Worm (Caenorhabditis elegans) whole organism, late embryonic: ENCODE data around the gene metl-13.
"Not testable (repeated sequence)": the region's sequence is repeated elsewhere in the genome, so short reads cannot be mapped to it uniquely, and the experiment has no call there.

Source experiments
- C38D4.7 ChIP-seq: fragments of 200-800 bp; sonication (Bioruptor generic); optimal IDR thresholded peaks from 2 replicates; lab custom pipeline; 2018; ENCODE audit warnings: mild to moderate bottlenecking, missing genetic modification characterization, moderate library complexity, missing compliant biosample characterization
- ahr-1 ChIP-seq: sonication (generic microtip); optimal IDR thresholded peaks from 2 replicates; lab custom pipeline; 2016; ENCODE audit warnings: missing genetic modification characterization, missing compliant biosample characterization
- ama-1 ChIP-seq: fragments of 150-350 bp; optimal IDR thresholded peaks from 2 replicates; lab custom pipeline; 2014
- ceh-18 ChIP-seq: sonication (generic microtip); optimal IDR thresholded peaks from 2 replicates; lab custom pipeline; 2016; ENCODE audit warnings: missing genetic modification characterization, missing compliant biosample characterization
- ceh-22 ChIP-seq: sonication (generic microtip); optimal IDR thresholded peaks from 2 replicates; lab custom pipeline; 2017; ENCODE audit warnings: missing biosample characterization, missing genetic modification characterization
- ceh-30 ChIP-seq: fragments of 150-350 bp; optimal IDR thresholded peaks from 2 replicates; lab custom pipeline; 2014; ENCODE audit warnings: missing biosample characterization, missing genetic modification characterization
- ceh-45 ChIP-seq: fragments of 200-800 bp; sonication (Bioruptor generic); IDR thresholded peaks from 2 replicates; pipeline ENCODE4 v1.3.6; 2022; ENCODE audit warnings: missing genetic modification reagents, missing genetic modification characterization, missing compliant biosample characterization
- ceh-48 ChIP-seq: sonication (generic microtip); optimal IDR thresholded peaks from 2 replicates; lab custom pipeline; 2016; ENCODE audit warnings: missing genetic modification characterization, inconsistent platforms, missing compliant biosample characterization
- ceh-6 ChIP-seq: fragments of 200-800 bp; sonication (Bioruptor generic); optimal IDR thresholded peaks from 2 replicates; lab custom pipeline; 2018; ENCODE audit warnings: mild to moderate bottlenecking, missing genetic modification characterization, missing compliant biosample characterization
- ceh-9 ChIP-seq: sonication (generic microtip); optimal IDR thresholded peaks from 2 replicates; lab custom pipeline; 2016; ENCODE audit warnings: mild to moderate bottlenecking, missing genetic modification characterization, inconsistent platforms, missing compliant biosample characterization
- che-1 ChIP-seq: sonication (generic microtip); optimal IDR thresholded peaks from 2 replicates; lab custom pipeline; 2016; ENCODE audit warnings: mild to moderate bottlenecking, missing genetic modification characterization, missing compliant biosample characterization
- dmd-4 ChIP-seq: sonication (generic microtip); optimal IDR thresholded peaks from 2 replicates; lab custom pipeline; 2016; ENCODE audit warnings: borderline replicate concordance, missing genetic modification characterization, missing compliant biosample characterization
- elt-2 ChIP-seq: sonication (generic microtip); optimal IDR thresholded peaks from 2 replicates; lab custom pipeline; 2016; ENCODE audit warnings: missing genetic modification reagents, missing genetic modification characterization, missing compliant biosample characterization
- elt-4 ChIP-seq: sonication (generic microtip); optimal IDR thresholded peaks from 2 replicates; lab custom pipeline; 2016; ENCODE audit warnings: missing genetic modification characterization, missing compliant biosample characterization
- fax-1 ChIP-seq: sonication (generic microtip); optimal IDR thresholded peaks from 2 replicates; lab custom pipeline; 2016; ENCODE audit warnings: missing genotype, missing genetic modification characterization, missing compliant biosample characterization
- fkh-6 ChIP-seq: sonication (generic microtip); optimal IDR thresholded peaks from 2 replicates; lab custom pipeline; 2016; ENCODE audit warnings: missing genetic modification characterization, missing compliant biosample characterization
- hlh-13 ChIP-seq: fragments of 200-800 bp; sonication (Bioruptor generic); optimal IDR thresholded peaks from 2 replicates; lab custom pipeline; 2018; ENCODE audit warnings: mild to moderate bottlenecking, missing genetic modification characterization, missing compliant biosample characterization
- hlh-30 ChIP-seq: sonication (generic microtip); optimal IDR thresholded peaks from 2 replicates; lab custom pipeline; 2017; ENCODE audit warnings: antibody characterized with exemption, missing genetic modification characterization, missing compliant biosample characterization; ENCODE audit not compliant: insufficient read depth
- hlh-8 ChIP-seq: sonication (generic microtip); optimal IDR thresholded peaks from 2 replicates; lab custom pipeline; 2016; ENCODE audit warnings: missing genotype, missing genetic modification characterization, missing compliant biosample characterization
- lim-6 ChIP-seq: sonication (generic microtip); optimal IDR thresholded peaks from 2 replicates; lab custom pipeline; 2016; ENCODE audit warnings: missing genetic modification characterization, missing compliant biosample characterization
- lin-11 ChIP-seq: fragments of 200-800 bp; sonication (Bioruptor generic); optimal IDR thresholded peaks from 2 replicates; lab custom pipeline; 2018; ENCODE audit warnings: mild to moderate bottlenecking, missing genetic modification characterization, missing compliant biosample characterization
- mec-3 ChIP-seq: sonication (generic microtip); optimal IDR thresholded peaks from 2 replicates; lab custom pipeline; 2016; ENCODE audit warnings: borderline replicate concordance, missing genetic modification characterization, missing compliant biosample characterization
- nhr-232 ChIP-seq: sonication (generic microtip); optimal IDR thresholded peaks from 2 replicates; lab custom pipeline; 2016; ENCODE audit warnings: missing genetic modification characterization, missing compliant biosample characterization
- odd-2 ChIP-seq: sonication (generic microtip); optimal IDR thresholded peaks from 2 replicates; lab custom pipeline; 2017; ENCODE audit warnings: antibody characterized with exemption, mild to moderate bottlenecking, missing genetic modification characterization, missing compliant biosample characterization
- pag-3 ChIP-seq: sonication (generic microtip); optimal IDR thresholded peaks from 2 replicates; lab custom pipeline; 2016; ENCODE audit warnings: missing compliant biosample characterization, missing genetic modification characterization, borderline replicate concordance
- pat-9 ChIP-seq: fragments of 200-800 bp; sonication (Bioruptor generic); optimal IDR thresholded peaks from 2 replicates; lab custom pipeline; 2018; ENCODE audit warnings: mild to moderate bottlenecking, missing genetic modification characterization, moderate library complexity, missing compliant biosample characterization
- pax-1 ChIP-seq: fragments of 150-350 bp; optimal IDR thresholded peaks from 2 replicates; lab custom pipeline; 2014; ENCODE audit warnings: missing biosample characterization, missing genetic modification characterization
- pqm-1 ChIP-seq: sonication (generic microtip); optimal IDR thresholded peaks from 2 replicates; lab custom pipeline; 2016; ENCODE audit warnings: missing genetic modification characterization, missing compliant biosample characterization
- pros-1 ChIP-seq: fragments of 150-350 bp; optimal IDR thresholded peaks from 2 replicates; lab custom pipeline; 2014; ENCODE audit warnings: missing biosample characterization, missing genetic modification reagents, missing genetic modification characterization
- ref-2 ChIP-seq: sonication (generic microtip); optimal IDR thresholded peaks from 2 replicates; lab custom pipeline; 2016; ENCODE audit warnings: missing genetic modification characterization, missing compliant biosample characterization
- rnt-1 ChIP-seq: sonication (generic microtip); optimal IDR thresholded peaks from 2 replicates; lab custom pipeline; 2016; ENCODE audit warnings: missing genetic modification characterization, missing compliant biosample characterization
- sox-4 ChIP-seq: sonication (generic microtip); optimal IDR thresholded peaks from 2 replicates; lab custom pipeline; 2017; ENCODE audit warnings: mild to moderate bottlenecking, missing genetic modification characterization, inconsistent platforms, missing compliant biosample characterization
- unc-3 ChIP-seq, 2 experiments: fragments of 200-800 bp in 1 of 2; sonication (Bioruptor generic) in 1 of 2; sonication (generic microtip) in 1 of 2; conservative IDR thresholded peaks in 1 of 2; optimal IDR thresholded peaks in 1 of 2; 2 replicates each; pipeline versions ENCODE4 v1.3.6 to Lab custom; 2016 to 2022; ENCODE audit warnings: missing compliant biosample characterization in 2 of 2, missing genetic modification characterization in 2 of 2, missing genetic modification reagents in 1 of 2
- unc-55 ChIP-seq: sonication (generic microtip); optimal IDR thresholded peaks from 2 replicates; lab custom pipeline; 2017; ENCODE audit warnings: missing biosample characterization, missing genetic modification reagents, missing genetic modification characterization
- unc-86 ChIP-seq: sonication (generic microtip); optimal IDR thresholded peaks from 2 replicates; lab custom pipeline; 2016; ENCODE audit warnings: missing genetic modification characterization, missing compliant biosample characterization
- zip-5 ChIP-seq: sonication (generic microtip); optimal IDR thresholded peaks from 2 replicates; lab custom pipeline; 2016; ENCODE audit warnings: missing genetic modification characterization, missing compliant biosample characterization
- ztf-16 ChIP-seq: sonication (generic microtip); optimal IDR thresholded peaks from 2 replicates; lab custom pipeline; 2017; ENCODE audit warnings: missing genetic modification characterization, missing compliant biosample characterization

The metl-13 gene

ce11 chrIV:6598740-6599139, 36.1 kb upstream of the metl-13 start, which contains the start of gene nspb-5:
nspb-5 (plus strand) TSS chrIV:6599040.
- not testable (repeated sequence) for TF ChIP-seq ceh-9, fax-1, pax-1 (tag; lab: Kevin White, UChicago)

- no peak for TF ChIP-seq che-1 (tag; lab: Kevin White, UChicago)
- TF ChIP-seq ref-2 (tag; lab: Kevin White, UChicago), result no peak
- no peak for TF ChIP-seq odd-2 (tag; lab: Kevin White, UChicago)
- no peak for TF ChIP-seq C38D4.7 (GFP tag; lab: Kevin White, UChicago)
- TF ChIP-seq rnt-1 (tag; lab: Kevin White, UChicago), result no peak
- no peak for TF ChIP-seq elt-2 (tag; lab: Kevin White, UChicago)
- no peak for TF ChIP-seq pros-1
- no peak for TF ChIP-seq fkh-6 (tag; lab: Kevin White, UChicago)
- no peak for TF ChIP-seq mec-3 (tag; lab: Kevin White, UChicago)
- no peak for TF ChIP-seq ceh-48
- no peak for TF ChIP-seq pag-3 (tag; lab: Kevin White, UChicago)
- TF ChIP-seq hlh-13 (GFP tag; lab: Kevin White, UChicago), result no peak
Observed at ce11 chrIV:6599447-6599846, 35.4 kb upstream of the metl-13 start, which contains the start of gene F38A5.8. F38A5.8 (plus strand) TSS chrIV:6599747.

- TF ChIP-seq hlh-8 (tag; lab: Kevin White, UChicago) (no peak), hlh-30 (peak; percentile 5), dmd-4 (tag; lab: Kevin White, UChicago) (no peak), pros-1 (no peak), pat-9 (tag; lab: Kevin White, UChicago) (no peak), lim-6 (tag; lab: Kevin White, UChicago) (no peak), unc-55 (no peak), ahr-1 (tag; lab: Kevin White, UChicago) (no peak), unc-86 (tag; lab: Kevin White, UChicago) (no peak), ceh-48 (peak; percentile 40), ceh-6 (GFP tag; lab: Kevin White, UChicago) (no peak), elt-2 (tag; lab: Kevin White, UChicago) (no peak)
Observed at ce11 chrIV:6601213-6601724, 33.6 kb upstream of the metl-13 start, which contains the start of gene sup-36. sup-36 (plus strand) TSS chrIV:6601674.

ce11 chrIV:6602376-6602775, 32.5 kb upstream of the metl-13 start, which contains the start of gene F15B10.3:
F15B10.3 (plus strand) TSS chrIV:6602676.
- TF ChIP-seq ceh-6 (GFP tag; lab: Kevin White, UChicago), result no peak
- no peak for TF ChIP-seq ceh-30 (tag; lab: Kevin White, UChicago)
- TF ChIP-seq ztf-16, result no peak

- TF ChIP-seq ceh-45 (GFP tag; lab: Robert Waterston, UW), result no peak
- no peak for TF ChIP-seq lin-11
- TF ChIP-seq zip-5 (tag; lab: Kevin White, UChicago), result no peak
- TF ChIP-seq ceh-22, result no peak
- TF ChIP-seq ceh-18 (tag; lab: Kevin White, UChicago), result no peak
- no peak for TF ChIP-seq C38D4.7 (GFP tag; lab: Kevin White, UChicago)
- no peak for TF ChIP-seq unc-3 (GFP tag; conservative IDR thresholded peaks at IDR 0.05; lab: Robert Waterston, UW)
- TF ChIP-seq unc-3 (tag; optimal IDR thresholded peaks at IDR 0.05; lab: Kevin White, UChicago), result no peak
- no peak for TF ChIP-seq dmd-4 (tag; lab: Kevin White, UChicago)
- TF ChIP-seq fkh-6 (tag; lab: Kevin White, UChicago), result no peak
- no peak for TF ChIP-seq elt-4
- no peak for TF ChIP-seq ama-1
- no peak for TF ChIP-seq pqm-1 (tag; lab: Kevin White, UChicago)
- no peak for TF ChIP-seq lim-6 (tag; lab: Kevin White, UChicago)
- TF ChIP-seq odd-2 (tag; lab: Kevin White, UChicago), result no peak
- no peak for TF ChIP-seq nhr-232 (tag; lab: Kevin White, UChicago)
- no peak for TF ChIP-seq sox-4 (tag; lab: Kevin White, UChicago)
- no peak for TF ChIP-seq ahr-1 (tag; lab: Kevin White, UChicago)
- no peak for TF ChIP-seq hlh-30
- no peak for TF ChIP-seq ceh-6 (GFP tag; lab: Kevin White, UChicago)
- TF ChIP-seq, all 69 proteins: peak for 0
Observed at ce11 chrIV:6603549-6603948, 31.3 kb upstream of the metl-13 start.
